Worm (Caenorhabditis elegans) whole organism, late embryonic: Measurements from ENCODE around the gene M02E1.1.

Experiments
- ama-1 ChIP-seq: fragments of 150-350 bp; optimal IDR thresholded peaks from 2 replicates; lab custom pipeline; 2014
- ceh-9 ChIP-seq: sonication (generic microtip); optimal IDR thresholded peaks from 2 replicates; lab custom pipeline; 2016; ENCODE audit warnings: mild to moderate bottlenecking, missing genetic modification characterization, inconsistent platforms, missing compliant biosample characterization
- hlh-13 ChIP-seq: fragments of 200-800 bp; sonication (Bioruptor generic); optimal IDR thresholded peaks from 2 replicates; lab custom pipeline; 2018; ENCODE audit warnings: mild to moderate bottlenecking, missing genetic modification characterization, missing compliant biosample characterization
- hlh-6 ChIP-seq: sonication (generic microtip); optimal IDR thresholded peaks from 2 replicates; lab custom pipeline; 2016; ENCODE audit warnings: missing genotype, missing genetic modification characterization, missing compliant biosample characterization
- lin-11 ChIP-seq: fragments of 200-800 bp; sonication (Bioruptor generic); optimal IDR thresholded peaks from 2 replicates; lab custom pipeline; 2018; ENCODE audit warnings: mild to moderate bottlenecking, missing genetic modification characterization, missing compliant biosample characterization
- nfya-1 ChIP-seq: sonication (generic microtip); optimal IDR thresholded peaks from 2 replicates; lab custom pipeline; 2017; ENCODE audit warnings: missing genetic modification characterization, mild to moderate bottlenecking, missing compliant biosample characterization, antibody characterized with exemption, moderate library complexity
- nhr-11 ChIP-seq: fragments of 150-350 bp; optimal IDR thresholded peaks from 2 replicates; lab custom pipeline; 2014; ENCODE audit warnings: missing biosample characterization, missing genetic modification characterization
- nhr-232 ChIP-seq: sonication (generic microtip); optimal IDR thresholded peaks from 2 replicates; lab custom pipeline; 2016; ENCODE audit warnings: missing genetic modification characterization, missing compliant biosample characterization
- pag-3 ChIP-seq: sonication (generic microtip); optimal IDR thresholded peaks from 2 replicates; lab custom pipeline; 2016; ENCODE audit warnings: missing compliant biosample characterization, missing genetic modification characterization, borderline replicate concordance
- pha-2 ChIP-seq: sonication (generic microtip); optimal IDR thresholded peaks from 2 replicates; lab custom pipeline; 2017; ENCODE audit warnings: mild to moderate bottlenecking, missing genetic modification characterization, missing compliant biosample characterization
- pha-4 ChIP-seq: fragments of 150-350 bp; optimal IDR thresholded peaks from 2 replicates; lab custom pipeline; 2018; ENCODE audit warnings: missing biosample characterization, missing genetic modification reagents, missing genetic modification characterization
- sox-4 ChIP-seq: sonication (generic microtip); optimal IDR thresholded peaks from 2 replicates; lab custom pipeline; 2017; ENCODE audit warnings: mild to moderate bottlenecking, missing genetic modification characterization, inconsistent platforms, missing compliant biosample characterization

DNA sequence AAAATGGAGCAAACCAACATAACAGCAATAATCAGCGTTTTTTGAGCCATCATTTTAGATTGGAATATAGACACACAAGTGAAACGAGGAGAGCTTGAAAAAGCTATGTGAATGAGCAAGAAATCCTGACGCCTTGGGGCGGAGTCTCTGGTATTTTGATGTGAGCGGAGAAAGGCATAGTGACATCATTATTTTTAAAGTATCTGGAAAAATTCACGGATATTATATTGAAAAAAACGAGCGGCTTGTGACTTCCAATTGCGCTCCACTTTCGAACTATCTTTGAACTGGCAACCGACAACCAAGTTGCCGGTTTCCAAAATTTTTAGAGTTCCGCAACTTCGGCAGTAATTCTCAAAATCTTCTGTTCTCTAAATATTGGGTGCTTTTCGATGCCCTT lies 14.7 kb upstream of the M02E1.1 start, which contains the start of gene nlp-64:
- TF ChIP-seq nfya-1 (no peak), hlh-13 (no peak), lin-11 (no peak), nhr-11 (tag; lab: Kevin White, UChicago) (no peak), ceh-9 (tag; lab: Kevin White, UChicago) (no peak), pha-4 (tag; lab: Kevin White, UChicago) (no peak), sox-4 (tag; lab: Kevin White, UChicago) (no peak), pag-3 (tag; lab: Kevin White, UChicago) (no peak), nhr-232 (tag; lab: Kevin White, UChicago) (no peak), hlh-6 (tag; lab: Kevin White, UChicago) (no peak), pha-2 (tag; lab: Kevin White, UChicago) (no peak), ama-1 (no peak)
